2 worm cellular contexts compared by ENCODE assay signal in the genomic region with DNA sequence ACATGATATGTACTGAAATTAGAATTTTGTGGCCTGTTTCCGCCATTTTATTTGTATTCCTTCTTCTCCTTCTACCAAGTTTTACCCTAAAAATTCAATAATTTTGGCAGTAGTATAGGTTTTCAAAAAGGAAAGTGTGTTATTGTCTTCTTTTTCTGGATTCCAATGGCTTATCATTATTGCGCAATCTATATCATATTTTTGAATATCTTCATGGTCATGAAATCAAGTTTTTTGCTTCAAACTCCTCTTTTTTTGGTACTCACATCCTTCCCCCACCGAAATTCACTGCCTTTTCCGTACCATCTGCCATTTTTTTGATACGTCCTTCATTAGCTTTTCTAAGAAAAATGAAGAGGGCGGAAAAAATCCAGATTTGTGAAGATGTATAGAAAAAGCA.
A peak's percentile ranks its signal among the peaks of the same experiment; 100 is the strongest.
TF ChIP-seq lines count a peak whose summit lies in the region.

No protein-coding gene starts in this region.

TF ChIP-seq in whole organism, L4 larva, 104 proteins besides CTCF, POLR2A, EP300 and RAD21:
- peak; percentile 63 for TF ChIP-seq aha-1 (tag; lab: Kevin White, UChicago)
- TF ChIP-seq madf-5 (GFP tag; IDR thresholded peaks at IDR 0.05; lab: Robert Waterston, UW): no peak
- TF ChIP-seq tag-97 (GFP tag; IDR thresholded peaks at IDR 0.05; lab: Robert Waterston, UW): no peak

TF ChIP-seq in whole organism, mixed stage, embryonic, 35 proteins besides CTCF, POLR2A, EP300 and RAD21:
- TF ChIP-seq zip-8 (tag; optimal IDR thresholded peaks at IDR 0.05; lab: Kevin White, UChicago): peak; percentile 69
- TF ChIP-seq unc-39 (tag; optimal IDR thresholded peaks at IDR 0.05; lab: Kevin White, UChicago): no peak
